Worm (Caenorhabditis elegans) whole organism, L3 larva: ENCODE data around the gene srh-257.

Experiments used
- ZK546.5 ChIP-seq: sonication (generic microtip); optimal IDR thresholded peaks from 2 replicates; lab custom pipeline; 2017; ENCODE audit warnings: missing biosample characterization, missing genetic modification characterization
- ama-1 ChIP-seq: fragments of 150-350 bp; optimal IDR thresholded peaks from 2 replicates; lab custom pipeline; 2018
- ceh-28 ChIP-seq: fragments of 150-350 bp; optimal IDR thresholded peaks from 2 replicates; lab custom pipeline; 2014; ENCODE audit warnings: missing biosample characterization, missing genetic modification reagents, missing genetic modification characterization
- ceh-9 ChIP-seq: sonication (generic microtip); optimal IDR thresholded peaks from 2 replicates; lab custom pipeline; 2018; ENCODE audit warnings: missing biosample characterization, missing genetic modification characterization
- daf-12 ChIP-seq: fragments of 150-350 bp; optimal IDR thresholded peaks from 2 replicates; lab custom pipeline; 2014; ENCODE audit warnings: missing biosample characterization, missing genetic modification reagents, missing genetic modification characterization
- egl-27 ChIP-seq: sonication (generic microtip); optimal IDR thresholded peaks from 4 replicates; lab custom pipeline; 2017; ENCODE audit warnings: missing biosample characterization, missing genetic modification reagents, missing genetic modification characterization
- egl-5 ChIP-seq: fragments of 150-350 bp; optimal IDR thresholded peaks from 2 replicates; lab custom pipeline; 2017; ENCODE audit warnings: missing biosample characterization, missing genetic modification reagents, missing genetic modification characterization, inconsistent platforms
- elt-2 ChIP-seq: sonication (generic microtip); optimal IDR thresholded peaks from 2 replicates; lab custom pipeline; 2016; ENCODE audit warnings: missing genetic modification reagents, mild to moderate bottlenecking, missing genetic modification characterization, missing compliant biosample characterization
- eor-1 ChIP-seq, 2 experiments: fragments of 150-350 bp; optimal IDR thresholded peaks; 2 replicates each; lab custom pipeline; 2014 to 2018; ENCODE audit warnings: missing biosample characterization in 2 of 2, missing genetic modification characterization in 2 of 2
- fkh-10 ChIP-seq: sonication (generic microtip); optimal IDR thresholded peaks from 2 replicates; lab custom pipeline; 2017; ENCODE audit warnings: missing biosample characterization, missing genetic modification reagents, missing genetic modification characterization
- fkh-2 ChIP-seq: fragments of 150-350 bp; optimal IDR thresholded peaks from 2 replicates; lab custom pipeline; 2014; ENCODE audit warnings: missing biosample characterization, missing genetic modification reagents, missing genetic modification characterization
- hmg-11 ChIP-seq: sonication (generic microtip); optimal IDR thresholded peaks from 2 replicates; lab custom pipeline; 2016; ENCODE audit warnings: missing genetic modification characterization, missing compliant biosample characterization
- lin-15B ChIP-seq: fragments of 150-350 bp; optimal IDR thresholded peaks from 2 replicates; lab custom pipeline; 2014; ENCODE audit warnings: missing biosample characterization, missing genetic modification characterization
- lin-39 ChIP-seq: fragments of 150-350 bp; optimal IDR thresholded peaks from 2 replicates; lab custom pipeline; 2018; ENCODE audit warnings: missing biosample characterization, missing genetic modification reagents, missing genetic modification characterization
- lsy-12 ChIP-seq: sonication (generic microtip); optimal IDR thresholded peaks from 2 replicates; lab custom pipeline; 2016; ENCODE audit warnings: mild to moderate bottlenecking, missing genetic modification characterization, missing compliant biosample characterization
- mdl-1 ChIP-seq: fragments of 150-350 bp; optimal IDR thresholded peaks from 2 replicates; lab custom pipeline; 2014; ENCODE audit warnings: missing biosample characterization, missing genetic modification characterization
- nfya-1 ChIP-seq: sonication (generic microtip); optimal IDR thresholded peaks from 2 replicates; lab custom pipeline; 2017; ENCODE audit warnings: missing genetic modification characterization, mild to moderate bottlenecking, missing compliant biosample characterization, antibody characterized with exemption, moderate library complexity; ENCODE audit not compliant: insufficient read depth
- nhr-12 ChIP-seq: fragments of 150-350 bp; optimal IDR thresholded peaks from 2 replicates; lab custom pipeline; 2014; ENCODE audit warnings: missing biosample characterization, missing genetic modification characterization
- nhr-23 ChIP-seq: fragments of 150-350 bp; optimal IDR thresholded peaks from 2 replicates; lab custom pipeline; 2014; ENCODE audit warnings: missing biosample characterization, missing genetic modification reagents, missing genetic modification characterization
- nhr-25 ChIP-seq: sonication (generic microtip); optimal IDR thresholded peaks from 2 replicates; lab custom pipeline; 2017; ENCODE audit warnings: missing biosample characterization, missing genetic modification characterization
- nhr-43 ChIP-seq: sonication (generic microtip); optimal IDR thresholded peaks from 2 replicates; lab custom pipeline; 2016; ENCODE audit warnings: mild to moderate bottlenecking, missing genetic modification characterization, missing compliant biosample characterization; ENCODE audit not compliant: poor library complexity, severe bottlenecking
- nhr-76 ChIP-seq: fragments of 150-350 bp; sonication (generic microtip); optimal IDR thresholded peaks from 5 replicates; lab custom pipeline; 2014; ENCODE audit warnings: missing biosample characterization, missing genetic modification characterization
- pha-4 ChIP-seq: fragments of 150-350 bp; optimal IDR thresholded peaks from 2 replicates; lab custom pipeline; 2014; ENCODE audit warnings: missing biosample characterization, missing genetic modification reagents, missing genetic modification characterization
- pqm-1 ChIP-seq: fragments of 150-350 bp; optimal IDR thresholded peaks from 2 replicates; lab custom pipeline; 2017; ENCODE audit warnings: missing biosample characterization, missing genetic modification characterization, inconsistent platforms
- skn-1 ChIP-seq: fragments of 150-350 bp; optimal IDR thresholded peaks from 2 replicates; lab custom pipeline; 2014; ENCODE audit warnings: missing biosample characterization, missing genetic modification characterization
- snpc-4 ChIP-seq: fragments of 150-350 bp; optimal IDR thresholded peaks from 2 replicates; lab custom pipeline; 2014; ENCODE audit warnings: missing biosample characterization, missing genetic modification characterization
- tbx-2 ChIP-seq: sonication (generic microtip); optimal IDR thresholded peaks from 2 replicates; lab custom pipeline; 2016; ENCODE audit warnings: mild to moderate bottlenecking, missing genetic modification characterization, missing compliant biosample characterization
- unc-62 ChIP-seq: fragments of 150-350 bp; sonication (generic microtip); optimal IDR thresholded peaks from 4 replicates; lab custom pipeline; 2014; ENCODE audit warnings: missing biosample characterization, missing genetic modification reagents, missing genetic modification characterization
- ztf-11 ChIP-seq: fragments of 150-350 bp; optimal IDR thresholded peaks from 2 replicates; lab custom pipeline; 2014; ENCODE audit warnings: missing biosample characterization, missing genetic modification characterization
- ztf-4 ChIP-seq: fragments of 150-350 bp; optimal IDR thresholded peaks from 2 replicates; lab custom pipeline; 2014; ENCODE audit warnings: missing biosample characterization, missing genetic modification characterization

srh-257 gene

DNA sequence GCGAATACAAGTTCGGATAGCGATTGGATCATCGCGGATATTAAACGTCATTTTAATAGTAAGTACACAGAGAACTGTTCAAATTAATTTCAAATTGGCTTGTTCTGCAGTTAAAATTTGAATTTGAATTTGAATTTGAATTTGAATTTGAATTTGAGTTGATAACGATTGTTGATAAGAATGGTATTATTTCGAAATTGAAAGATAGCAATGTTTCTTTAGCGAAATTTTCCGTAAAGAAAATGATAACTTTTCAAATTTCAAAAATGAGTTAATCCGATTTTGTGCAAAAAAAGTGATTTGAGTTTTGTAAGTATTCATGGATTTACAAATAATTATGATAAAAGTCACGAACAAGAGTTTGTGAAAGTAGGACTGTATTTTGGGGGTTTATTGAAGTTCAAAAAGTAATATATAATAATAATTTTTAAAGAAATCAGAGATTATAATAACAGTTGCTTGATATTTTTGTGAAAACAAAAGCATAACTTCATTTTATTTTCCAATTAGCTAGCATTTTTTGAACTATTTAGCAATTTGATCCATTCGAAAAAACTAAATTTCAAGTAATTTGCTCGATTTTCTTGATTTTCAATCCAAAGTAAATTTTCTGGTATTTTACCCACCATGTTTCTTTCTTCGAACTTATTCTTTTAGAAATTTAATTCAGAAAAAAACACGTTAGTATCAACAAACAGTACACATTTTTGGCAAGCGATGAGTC, 18.5 kb downstream of the srh-257 start, which contains the start of gene Y36E3A.2:
TSS of gene Y36E3A.2 (plus strand) at position 674 of the 724 bp plus-strand sequence.
- TF ChIP-seq snpc-4 (tag; lab: Kevin White, UChicago) (no peak), pha-4 (peak; percentile 1), elt-2 (tag; lab: Kevin White, UChicago) (peak; percentile 70)

DNA sequence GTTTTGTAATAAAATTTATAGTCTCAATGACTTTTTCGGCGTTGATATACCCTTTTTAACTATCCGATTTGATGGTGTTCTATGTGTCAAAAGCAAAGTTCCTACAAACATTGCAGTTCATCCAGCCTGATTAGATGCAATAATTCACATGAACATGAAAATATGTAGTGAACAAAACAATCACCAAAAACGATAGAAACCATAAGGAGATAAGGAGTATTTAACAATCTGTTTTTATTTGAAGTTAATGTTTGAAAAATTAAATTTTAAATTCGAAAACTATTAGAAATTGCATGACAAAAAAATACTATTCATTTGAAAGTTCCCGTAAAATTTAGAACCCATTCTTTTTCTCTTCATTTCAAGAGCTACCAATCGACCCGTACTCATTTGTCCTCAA, 19.9 kb downstream of the srh-257 start, which contains the start of gene fbxa-209:
TSS of gene fbxa-209 (minus strand) at position 101 of the 400 bp plus-strand sequence.
- TF ChIP-seq ceh-28 (tag; lab: Kevin White, UChicago) (no peak), snpc-4 (tag; lab: Kevin White, UChicago) (no peak), pqm-1 (no peak), hmg-11 (no peak), eor-1 (tag; optimal IDR thresholded peaks at IDR 0.05; lab: Kevin White, UChicago) (no peak), elt-2 (tag; lab: Kevin White, UChicago) (no peak), nhr-43 (tag; lab: Kevin White, UChicago) (no peak), nhr-12 (tag; lab: Kevin White, UChicago) (no peak), nhr-23 (tag; lab: Kevin White, UChicago) (no peak)

DNA sequence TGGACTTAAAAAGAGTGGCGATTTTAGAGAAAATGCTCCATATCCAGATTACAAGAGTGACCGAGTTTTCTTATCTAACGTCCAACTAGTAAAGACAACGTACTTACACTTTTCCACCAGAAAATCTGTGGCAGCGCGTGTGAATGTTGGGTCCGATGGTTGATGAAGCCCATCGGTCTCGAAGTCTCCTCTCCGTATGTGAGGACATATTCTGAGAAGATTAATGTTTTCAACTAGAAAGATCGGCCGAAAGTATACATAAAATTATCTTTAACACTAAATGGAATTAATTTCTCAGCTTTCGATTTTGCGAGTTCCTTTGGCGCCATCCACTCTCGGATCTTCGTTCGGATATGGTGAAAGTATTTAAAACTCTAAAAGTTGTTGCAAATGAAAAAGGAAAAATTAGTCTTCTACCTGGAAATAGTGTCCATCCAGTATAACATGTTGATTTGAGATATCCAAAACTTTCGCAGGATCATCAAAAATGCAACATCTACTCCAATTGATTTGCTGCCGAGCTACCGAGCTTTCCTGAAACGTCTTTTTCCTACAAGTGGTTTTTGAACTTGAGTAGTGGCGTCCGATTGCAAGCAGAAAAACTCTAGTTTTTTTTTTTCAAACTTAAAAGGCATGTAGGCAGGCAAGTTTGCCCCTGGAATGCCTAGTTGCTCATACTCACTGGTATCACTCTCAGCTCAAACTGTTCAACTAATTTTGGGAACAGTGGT, 24.5 kb downstream of the srh-257 start:
- no peak for TF ChIP-seq nhr-25 (tag; lab: Kevin White, UChicago)
- TF ChIP-seq ceh-9 (tag; lab: Kevin White, UChicago): no peak
- no peak for TF ChIP-seq nfya-1 (tag; lab: Kevin White, UChicago)
- no peak for TF ChIP-seq ceh-28 (tag; lab: Kevin White, UChicago)

DNA sequence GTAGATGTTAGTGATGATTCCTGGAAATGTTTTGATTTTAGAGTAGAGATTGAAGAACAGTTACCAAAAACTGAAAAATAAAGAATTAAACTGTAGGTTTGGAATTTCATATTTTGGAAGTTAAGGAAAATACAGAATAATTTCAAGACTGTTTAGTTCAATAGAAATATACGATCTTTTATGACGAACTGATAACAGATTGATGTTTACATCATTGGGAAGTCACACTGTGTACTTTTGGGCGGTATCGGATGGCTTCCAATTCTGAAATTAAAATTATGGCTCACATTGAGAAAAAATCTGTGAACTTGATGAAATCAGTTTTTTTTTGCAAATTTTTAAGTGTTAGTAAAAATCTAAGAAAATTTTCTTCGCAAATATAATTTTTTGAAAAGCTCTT, 25.4 kb downstream of the srh-257 start, which contains the start of gene T26H5.8:
TSS of gene T26H5.8 (minus strand) at position 270 of the 400 bp plus-strand sequence.
- TF ChIP-seq pqm-1 (peak; percentile 86), unc-62 (GFP tag; lab: Kevin White, UChicago) (no peak), ztf-11 (no peak), fkh-2 (tag; lab: Kevin White, UChicago) (no peak), ztf-4 (tag; lab: Kevin White, UChicago) (no peak), nhr-25 (tag; lab: Kevin White, UChicago) (no peak), mdl-1 (tag; lab: Kevin White, UChicago) (no peak), fkh-10 (GFP tag; lab: Kevin White, UChicago) (no peak), lin-39 (tag; lab: Kevin White, UChicago) (no peak), skn-1 (tag; lab: Kevin White, UChicago) (no peak), ama-1 (lab: Kevin White, UChicago) (no peak), elt-2 (tag; lab: Kevin White, UChicago) (peak; percentile 56), nfya-1 (tag; lab: Kevin White, UChicago) (no peak), ZK546.5 (tag; lab: Kevin White, UChicago) (no peak), pha-4 (peak; percentile 90), egl-5 (no peak), lsy-12 (tag; lab: Kevin White, UChicago) (no peak), hmg-11 (no peak)
- TF ChIP-seq, all 47 proteins: peak for 3

DNA sequence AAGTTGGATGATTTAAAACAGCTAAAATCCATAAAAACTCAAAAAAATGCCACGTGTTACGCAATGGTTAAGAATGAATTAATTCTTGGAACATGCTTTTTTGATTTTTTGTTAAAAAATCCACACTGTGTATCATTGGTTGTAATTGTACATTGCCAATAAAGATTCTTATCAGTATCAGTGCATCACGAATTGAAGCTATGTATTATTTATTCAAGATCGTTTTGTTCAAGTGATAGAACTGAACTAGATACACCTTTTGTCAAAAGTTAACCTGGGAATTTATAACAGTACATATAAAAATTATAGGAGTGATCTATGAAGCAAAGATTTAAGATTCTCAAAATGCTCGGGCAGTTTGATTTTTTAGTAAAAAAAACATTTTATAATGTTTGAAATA, 27.6 kb downstream of the srh-257 start:
- no peak for TF ChIP-seq ceh-9 (tag; lab: Kevin White, UChicago)
- TF ChIP-seq nhr-25 (tag; lab: Kevin White, UChicago): no peak
- no peak for TF ChIP-seq lin-39 (tag; lab: Kevin White, UChicago)
- TF ChIP-seq lin-15B (tag; lab: Kevin White, UChicago): no peak
- no peak for TF ChIP-seq lsy-12 (tag; lab: Kevin White, UChicago)
- TF ChIP-seq nfya-1 (tag; lab: Kevin White, UChicago): no peak
- TF ChIP-seq unc-62 (GFP tag; lab: Kevin White, UChicago): no peak
- no peak for TF ChIP-seq tbx-2 (tag; lab: Kevin White, UChicago)
- peak; percentile 39 for TF ChIP-seq pha-4
- peak; percentile 62 for TF ChIP-seq pqm-1
- TF ChIP-seq daf-12 (tag; lab: Kevin White, UChicago): no peak
- peak; percentile 37 for TF ChIP-seq elt-2 (tag; lab: Kevin White, UChicago)
- no peak for TF ChIP-seq ztf-11
- TF ChIP-seq egl-27 (tag; lab: Kevin White, UChicago): no peak
- no peak for TF ChIP-seq fkh-2 (tag; lab: Kevin White, UChicago)
- TF ChIP-seq nhr-76 (tag; lab: Kevin White, UChicago): no peak
